Fruit fly (Drosophila melanogaster) whole organism, embryonic: ENCODE data around the gene Spn28B.

Source experiments
- Atf-2 ChIP-seq: fragments of 200-800 bp; sonication (Bioruptor generic); optimal IDR thresholded peaks from 2 replicates; lab custom pipeline; 2016; ENCODE audit warnings: missing biosample characterization, missing genetic modification characterization
- Atf3 ChIP-seq: fragments of 200-800 bp; sonication (Bioruptor generic); optimal IDR thresholded peaks from 3 replicates; lab custom pipeline; 2016; ENCODE audit warnings: missing biosample characterization, missing genetic modification characterization
- CG10147 ChIP-seq: fragments of 200-800 bp; sonication (Bioruptor generic); optimal IDR thresholded peaks from 2 replicates; lab custom pipeline; 2019; ENCODE audit warnings: missing biosample characterization, mild to moderate bottlenecking, missing genetic modification characterization, moderate library complexity
- CG1024 ChIP-seq: fragments of 200-800 bp; sonication (Bioruptor generic); IDR thresholded peaks from 2 replicates; pipeline ENCODE4 v1.3.6; 2022; ENCODE audit warnings: missing biosample characterization, missing genetic modification characterization
- CG10959 ChIP-seq: fragments of 200-800 bp; sonication (Bioruptor generic); IDR thresholded peaks from 2 replicates; pipeline ENCODE4 v1.3.6; 2022; ENCODE audit warnings: missing biosample characterization, missing genetic modification characterization
- CG11696 ChIP-seq: fragments of 200-800 bp; sonication (Bioruptor generic); IDR thresholded peaks from 2 replicates; pipeline ENCODE4 v1.3.6; 2022; ENCODE audit warnings: missing biosample characterization, missing genetic modification characterization
- CG12219 ChIP-seq: fragments of 200-800 bp; sonication (Bioruptor generic); optimal IDR thresholded peaks from 3 replicates; lab custom pipeline; 2018; ENCODE audit warnings: missing biosample characterization, mild to moderate bottlenecking, missing genetic modification characterization
- CG12299 ChIP-seq: fragments of 200-800 bp; sonication (Bioruptor generic); optimal IDR thresholded peaks from 2 replicates; lab custom pipeline; 2018; ENCODE audit warnings: missing biosample characterization, mild to moderate bottlenecking, missing genetic modification characterization
- CG1603 ChIP-seq: fragments of 200-800 bp; sonication (Bioruptor generic); optimal IDR thresholded peaks from 2 replicates; lab custom pipeline; 2019; ENCODE audit warnings: missing biosample characterization, mild to moderate bottlenecking, missing genetic modification characterization, moderate library complexity
- CG16815 ChIP-seq: fragments of 200-800 bp; sonication (Bioruptor generic); optimal IDR thresholded peaks from 3 replicates; lab custom pipeline; 2017; ENCODE audit warnings: missing biosample characterization, mild to moderate bottlenecking, missing genetic modification characterization
- CG1832 ChIP-seq: fragments of 200-800 bp; sonication (Bioruptor generic); optimal IDR thresholded peaks from 2 replicates; lab custom pipeline; 2017; ENCODE audit warnings: missing biosample characterization, mild to moderate bottlenecking, missing genetic modification characterization, inconsistent platforms
- CG18476 ChIP-seq: fragments of 200-800 bp; sonication (Bioruptor generic); optimal IDR thresholded peaks from 2 replicates; lab custom pipeline; 2016; ENCODE audit warnings: missing biosample characterization, mild to moderate bottlenecking, missing genetic modification characterization
- CG2116 ChIP-seq: fragments of 200-800 bp; sonication (Bioruptor generic); optimal IDR thresholded peaks from 3 replicates; lab custom pipeline; 2018; ENCODE audit warnings: missing biosample characterization, mild to moderate bottlenecking, missing genetic modification characterization
- CG2120 ChIP-seq: fragments of 200-800 bp; sonication (Bioruptor generic); optimal IDR thresholded peaks from 3 replicates; lab custom pipeline; 2016; ENCODE audit warnings: missing biosample characterization, missing genetic modification characterization
- CG2678 ChIP-seq: fragments of 200-800 bp; sonication (Bioruptor generic); optimal IDR thresholded peaks from 3 replicates; lab custom pipeline; 2019; ENCODE audit warnings: missing biosample characterization, mild to moderate bottlenecking, missing genetic modification characterization, moderate library complexity
- CG31365 ChIP-seq: fragments of 200-800 bp; sonication (Bioruptor generic); optimal IDR thresholded peaks from 2 replicates; lab custom pipeline; 2018; ENCODE audit warnings: missing biosample characterization, mild to moderate bottlenecking, missing genetic modification characterization
- CG32772 ChIP-seq: fragments of 200-800 bp; sonication (Bioruptor generic); IDR thresholded peaks from 2 replicates; pipeline ENCODE4 v1.3.6; 2022; ENCODE audit warnings: missing biosample characterization, missing genetic modification characterization
- CG34422 ChIP-seq: fragments of 200-800 bp; sonication (Bioruptor generic); IDR thresholded peaks from 3 replicates; pipeline ENCODE4 v1.3.6; 2022; ENCODE audit warnings: missing biosample characterization, missing genetic modification characterization
- CG3995 ChIP-seq: fragments of 200-800 bp; sonication (Bioruptor generic); optimal IDR thresholded peaks from 3 replicates; lab custom pipeline; 2016; ENCODE audit warnings: missing biosample characterization, missing genetic modification characterization
- CG4424 ChIP-seq: fragments of 200-800 bp; sonication (Bioruptor generic); optimal IDR thresholded peaks from 3 replicates; lab custom pipeline; 2016; ENCODE audit warnings: missing biosample characterization, missing genetic modification characterization
- CG7556 ChIP-seq: fragments of 200-800 bp; sonication (Bioruptor generic); optimal IDR thresholded peaks from 2 replicates; lab custom pipeline; 2017; ENCODE audit warnings: missing biosample characterization, mild to moderate bottlenecking, missing genetic modification characterization
- CoRest ChIP-seq: fragments of 200-800 bp; sonication (Bioruptor generic); optimal IDR thresholded peaks from 3 replicates; lab custom pipeline; 2018; ENCODE audit warnings: missing biosample characterization, mild to moderate bottlenecking, missing genetic modification characterization, moderate library complexity
- Dbx ChIP-seq: fragments of 200-800 bp; sonication (Bioruptor generic); IDR thresholded peaks from 3 replicates; pipeline ENCODE4 v1.3.6; 2022; ENCODE audit warnings: missing biosample characterization, missing genetic modification characterization
- E2f2 ChIP-seq: fragments of 200-800 bp; sonication (Bioruptor generic); IDR thresholded peaks from 2 replicates; pipeline ENCODE4 v1.3.6; 2022; ENCODE audit warnings: missing biosample characterization, missing genetic modification characterization
- ERR ChIP-seq: fragments of 200-800 bp; sonication (Bioruptor generic); optimal IDR thresholded peaks from 2 replicates; lab custom pipeline; 2016; ENCODE audit warnings: missing biosample characterization, missing genetic modification characterization
- Hey ChIP-seq: fragments of 200-800 bp; sonication (Bioruptor generic); optimal IDR thresholded peaks from 3 replicates; lab custom pipeline; 2018; ENCODE audit warnings: missing biosample characterization, mild to moderate bottlenecking, missing genetic modification characterization
- Hmx ChIP-seq: fragments of 200-800 bp; sonication (Bioruptor generic); optimal IDR thresholded peaks from 2 replicates; lab custom pipeline; 2016; ENCODE audit warnings: missing biosample characterization, missing genetic modification characterization
- Med ChIP-seq: fragments of 200-800 bp; sonication (Bioruptor generic); peaks from one replicate; lab custom pipeline; 2016; ENCODE audit warnings: missing biosample characterization, missing genetic modification characterization, mild to moderate bottlenecking, inconsistent platforms, moderate library complexity
- Oaz ChIP-seq: fragments of 200-800 bp; sonication (Bioruptor generic); IDR thresholded peaks from 2 replicates; pipeline ENCODE4 v1.3.6; 2022; ENCODE audit warnings: missing biosample characterization, missing genetic modification characterization
- Sox102F ChIP-seq: fragments of 200-800 bp; sonication (Bioruptor generic); optimal IDR thresholded peaks from 2 replicates; lab custom pipeline; 2018; ENCODE audit warnings: missing biosample characterization, mild to moderate bottlenecking, missing genetic modification characterization, moderate library complexity
- Usf ChIP-seq: fragments of 200-800 bp; sonication (Bioruptor generic); optimal IDR thresholded peaks from 2 replicates; lab custom pipeline; 2017; ENCODE audit warnings: missing genotype, missing biosample characterization, missing genetic modification characterization
- bcd ChIP-seq: fragments of 200-800 bp; sonication (Bioruptor generic); optimal IDR thresholded peaks from 2 replicates; lab custom pipeline; 2017; ENCODE audit warnings: missing biosample characterization, mild to moderate bottlenecking, missing genetic modification characterization
- cas ChIP-seq: fragments of 200-800 bp; sonication (Bioruptor generic); IDR thresholded peaks from 2 replicates; pipeline ENCODE4 v1.3.6; 2022; ENCODE audit warnings: missing biosample characterization, missing genetic modification characterization
- caup ChIP-seq: fragments of 200-800 bp; sonication (Bioruptor generic); optimal IDR thresholded peaks from 3 replicates; lab custom pipeline; 2017; ENCODE audit warnings: missing biosample characterization, mild to moderate bottlenecking, missing genetic modification characterization, moderate library complexity; ENCODE audit not compliant: severe bottlenecking
- chinmo ChIP-seq: fragments of 200-800 bp; sonication (Bioruptor generic); IDR thresholded peaks from 4 replicates; pipeline ENCODE4 v1.3.6; 2022; ENCODE audit warnings: missing biosample characterization, missing genetic modification characterization; ENCODE audit not compliant: partially characterized antibody
- cwo ChIP-seq: fragments of 200-800 bp; sonication (Bioruptor generic); optimal IDR thresholded peaks from 3 replicates; lab custom pipeline; 2017; ENCODE audit warnings: missing biosample characterization, missing genetic modification characterization, mild to moderate bottlenecking, moderate library complexity, missing genetic modification reagents
- gt ChIP-seq: fragments of 200-800 bp; sonication (Bioruptor generic); IDR thresholded peaks from 2 replicates; pipeline ENCODE4 v1.3.6; 2022; ENCODE audit warnings: missing biosample characterization, missing genetic modification characterization
- ham ChIP-seq: fragments of 200-800 bp; sonication (Bioruptor generic); IDR thresholded peaks from 2 replicates; pipeline ENCODE4 v1.3.6; 2022; ENCODE audit warnings: missing biosample characterization, missing genetic modification characterization
- her ChIP-seq: fragments of 200-800 bp; sonication (Bioruptor generic); optimal IDR thresholded peaks from 2 replicates; lab custom pipeline; 2016; ENCODE audit warnings: missing biosample characterization, missing genetic modification characterization
- inv ChIP-seq: fragments of 200-800 bp; sonication (Bioruptor generic); IDR thresholded peaks from 2 replicates; pipeline ENCODE4 v1.3.6; 2022; ENCODE audit warnings: missing biosample characterization, missing genetic modification characterization; ENCODE audit not compliant: partially characterized antibody
- jumu ChIP-seq: fragments of 200-800 bp; sonication (Bioruptor generic); optimal IDR thresholded peaks from 3 replicates; lab custom pipeline; 2016; ENCODE audit warnings: missing biosample characterization, missing genetic modification characterization
- lmd ChIP-seq: fragments of 200-800 bp; sonication (Bioruptor generic); IDR thresholded peaks from 2 replicates; pipeline ENCODE4 v1.3.6; 2022; ENCODE audit warnings: missing biosample characterization, missing genetic modification characterization
- run ChIP-seq: fragments of 200-800 bp; sonication (Bioruptor generic); optimal IDR thresholded peaks from 3 replicates; lab custom pipeline; 2018; ENCODE audit warnings: missing biosample characterization, mild to moderate bottlenecking, missing genetic modification characterization
- shn ChIP-seq: fragments of 200-800 bp; sonication (Bioruptor generic); optimal IDR thresholded peaks from 3 replicates; lab custom pipeline; 2016; ENCODE audit warnings: missing biosample characterization, missing genetic modification characterization
- sim ChIP-seq: fragments of 200-800 bp; sonication (Bioruptor generic); IDR thresholded peaks from 2 replicates; pipeline ENCODE4 v1.3.6; 2022; ENCODE audit warnings: missing biosample characterization, missing genetic modification characterization
- sqz ChIP-seq: fragments of 200-800 bp; sonication (Bioruptor generic); optimal IDR thresholded peaks from 3 replicates; lab custom pipeline; 2018; ENCODE audit warnings: missing biosample characterization, mild to moderate bottlenecking, missing genetic modification characterization
- stwl ChIP-seq: fragments of 200-800 bp; sonication (Bioruptor generic); optimal IDR thresholded peaks from 3 replicates; lab custom pipeline; 2018; ENCODE audit warnings: missing biosample characterization, mild to moderate bottlenecking, missing genetic modification characterization, moderate library complexity
- tll ChIP-seq, 2 experiments: fragments of 200-800 bp in 1 of 2; fragments of >200 bp in 1 of 2; sonication (Bioruptor generic) in 1 of 2; optimal IDR thresholded peaks; 2 replicates each; lab custom pipeline; 2017 to 2019; ENCODE audit warnings: missing biosample characterization in 2 of 2, missing genetic modification characterization in 2 of 2, mild to moderate bottlenecking in 1 of 2, moderate library complexity in 1 of 2
- tup ChIP-seq: fragments of 200-800 bp; sonication (Bioruptor generic); optimal IDR thresholded peaks from 2 replicates; lab custom pipeline; 2016; ENCODE audit warnings: missing biosample characterization, mild to moderate bottlenecking, missing genetic modification characterization, moderate library complexity
- z ChIP-seq: fragments of 200-800 bp; sonication (Bioruptor generic); IDR thresholded peaks from 3 replicates; pipeline ENCODE4 v1.3.6; 2022; ENCODE audit warnings: missing biosample characterization, missing genetic modification characterization
- zf30C ChIP-seq: fragments of 200-800 bp; sonication (Bioruptor generic); optimal IDR thresholded peaks from 3 replicates; lab custom pipeline; 2018; ENCODE audit warnings: missing biosample characterization, mild to moderate bottlenecking, missing genetic modification characterization

The Spn28B gene

dm6 chr2L:7632783-7633182 is 51.1 kb downstream of the Spn28B start:
- TF ChIP-seq tup (GFP tag; lab: Kevin White, UChicago) (no peak), CG4424 (GFP tag; lab: Kevin White, UChicago) (peak; percentile 29), sim (GFP tag; lab: Robert Waterston, UW) (no peak), Hey (tag; lab: Kevin White, UChicago) (no peak), CG18476 (GFP tag; lab: Kevin White, UChicago) (no peak), Oaz (GFP tag; lab: Robert Waterston, UW) (no peak), Med (GFP tag; lab: Kevin White, UChicago) (peak; percentile 84), Dbx (GFP tag; lab: Robert Waterston, UW) (no peak), chinmo (no peak), z (no peak), CG12299 (tag; lab: Kevin White, UChicago) (no peak), Hmx (no peak), sqz (GFP tag; lab: Kevin White, UChicago) (no peak), inv (GFP tag; lab: Robert Waterston, UW) (no peak), tll (GFP tag; optimal IDR thresholded peaks at IDR 0.05; lab: Kevin White, UChicago) (no peak), CG10959 (GFP tag; lab: Robert Waterston, UW) (peak; percentile 56), shn (GFP tag; lab: Kevin White, UChicago) (peak; percentile 12), CG2120 (GFP tag; lab: Kevin White, UChicago) (no peak), CG31365 (tag; lab: Kevin White, UChicago) (no peak), CoRest (tag; lab: Kevin White, UChicago) (peak; percentile 14), CG1603 (tag; lab: Kevin White, UChicago) (peak; percentile 67), CG7556 (peak; percentile 28), Atf-2 (GFP tag; lab: Kevin White, UChicago) (peak; percentile 35), Atf3 (GFP tag; lab: Kevin White, UChicago) (no peak), cwo (GFP tag; lab: Kevin White, UChicago) (no peak), CG16815 (GFP tag; lab: Kevin White, UChicago) (peak; percentile 39), CG1832 (GFP tag; lab: Kevin White, UChicago) (no peak), CG2678 (tag; lab: Kevin White, UChicago) (peak; percentile 40), CG34422 (GFP tag; lab: Robert Waterston, UW) (peak; percentile 25; the same call in 1 of the 3 replicates), CG1024 (GFP tag; lab: Robert Waterston, UW) (no peak), cas (GFP tag; lab: Robert Waterston, UW) (no peak), CG11696 (GFP tag; lab: Robert Waterston, UW) (no peak), gt (GFP tag; lab: Robert Waterston, UW) (no peak), zf30C (GFP tag; lab: Kevin White, UChicago) (no peak), jumu (GFP tag; lab: Kevin White, UChicago) (no peak), CG12219 (peak; percentile 30), CG10147 (GFP tag; lab: Kevin White, UChicago) (no peak), CG2116 (GFP tag; lab: Kevin White, UChicago) (no peak), ham (GFP tag; lab: Robert Waterston, UW) (no peak), Sox102F (peak; percentile 42), ERR (GFP tag; lab: Kevin White, UChicago) (no peak), her (GFP tag; lab: Kevin White, UChicago) (no peak), stwl (tag; lab: Kevin White, UChicago) (peak; percentile 26), bcd (GFP tag; lab: Kevin White, UChicago) (peak; percentile 17), run (tag; lab: Kevin White, UChicago) (no peak), E2f2 (GFP tag; lab: Robert Waterston, UW) (0 out of 2 replicates have a peak, but pooled peaks have one; percentile 16), CG3995 (no peak), caup (peak; percentile 2), lmd (GFP tag; lab: Robert Waterston, UW) (peak; percentile 47; the same call in 1 of the 2 replicates), CG32772 (GFP tag; lab: Robert Waterston, UW) (no peak; the same call in 1 of the 2 replicates), Usf (no peak)
